Worm (Caenorhabditis elegans) whole organism, L4/young adult: ENCODE results near the gene clec-182.

Source experiments
- W03F9.2 ChIP-seq: fragments of 150-350 bp; optimal IDR thresholded peaks from 2 replicates; lab custom pipeline; 2014; ENCODE audit warnings: missing biosample characterization, missing genetic modification characterization
- dao-5 ChIP-seq: sonication (generic microtip); optimal IDR thresholded peaks from 2 replicates; lab custom pipeline; 2016; ENCODE audit warnings: missing genotype, missing genetic modification characterization, moderate library complexity, missing compliant biosample characterization
- him-1 ChIP-seq: sonication (generic microtip); optimal IDR thresholded peaks from 2 replicates; lab custom pipeline; 2016; ENCODE audit warnings: missing genotype, missing genetic modification reagents, missing genetic modification characterization, missing compliant biosample characterization

The clec-182 gene

ce11 chrIV:8786654-8787053, 11.5 kb downstream of the clec-182 start, which contains the start of gene C33D9.8:
C33D9.8 (minus strand) TSS chrIV:8786752.
- TF ChIP-seq dao-5 (tag; lab: Kevin White, UChicago) (no peak), him-1 (tag; lab: Kevin White, UChicago) (no peak), W03F9.2 (tag; lab: Kevin White, UChicago) (no peak)

DNA sequence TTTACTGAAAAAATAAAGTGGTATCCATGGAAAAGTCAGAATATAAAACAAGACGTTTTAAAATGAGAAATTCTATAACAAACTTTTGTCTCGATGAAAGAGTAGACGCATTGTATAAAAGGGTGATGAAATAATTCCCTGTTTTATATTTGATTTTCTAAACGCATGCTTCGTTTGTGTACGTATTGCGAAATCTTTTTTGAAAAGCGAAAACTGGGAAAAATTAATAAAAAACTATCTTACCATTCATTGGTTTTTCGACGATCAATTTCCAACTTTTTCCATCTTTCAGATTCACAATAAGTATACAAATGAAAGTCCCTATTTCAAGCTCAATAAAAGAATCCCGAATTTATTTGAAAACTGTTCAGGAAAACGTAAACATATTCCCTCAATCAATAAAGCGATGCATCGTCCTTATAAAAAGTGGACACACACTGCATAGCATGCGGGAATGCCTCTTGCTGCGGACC, 13.3 kb downstream of the clec-182 start, which contains the start of gene C33D9.13:
Gene C33D9.13 (minus strand): TSS at position 423 of the 473 bp plus-strand sequence.
- TF ChIP-seq W03F9.2 (tag; lab: Kevin White, UChicago) (no peak), dao-5 (tag; lab: Kevin White, UChicago) (no peak)

DNA sequence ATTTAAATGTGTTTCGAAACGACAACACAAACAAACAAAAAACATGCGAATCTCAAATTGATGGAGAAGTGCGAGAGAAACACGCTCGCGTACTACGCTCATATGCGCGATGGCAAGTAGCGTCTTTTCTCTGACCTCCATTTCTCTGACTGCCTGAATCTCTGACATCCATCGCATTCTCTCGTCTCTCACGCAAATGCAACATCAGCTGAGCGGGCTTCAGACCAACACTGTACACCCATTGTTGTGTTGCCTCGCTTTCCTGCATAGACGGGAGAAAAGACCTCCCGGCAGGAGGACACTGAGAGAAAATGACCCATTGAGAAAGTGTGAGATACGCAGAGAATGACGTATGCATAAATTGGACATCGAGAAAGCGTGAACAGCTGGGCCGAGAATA, 16.0 kb downstream of the clec-182 start:
- TF ChIP-seq him-1 (tag; lab: Kevin White, UChicago) (no peak), dao-5 (tag; lab: Kevin White, UChicago) (no peak), W03F9.2 (tag; lab: Kevin White, UChicago) (no peak)

DNA sequence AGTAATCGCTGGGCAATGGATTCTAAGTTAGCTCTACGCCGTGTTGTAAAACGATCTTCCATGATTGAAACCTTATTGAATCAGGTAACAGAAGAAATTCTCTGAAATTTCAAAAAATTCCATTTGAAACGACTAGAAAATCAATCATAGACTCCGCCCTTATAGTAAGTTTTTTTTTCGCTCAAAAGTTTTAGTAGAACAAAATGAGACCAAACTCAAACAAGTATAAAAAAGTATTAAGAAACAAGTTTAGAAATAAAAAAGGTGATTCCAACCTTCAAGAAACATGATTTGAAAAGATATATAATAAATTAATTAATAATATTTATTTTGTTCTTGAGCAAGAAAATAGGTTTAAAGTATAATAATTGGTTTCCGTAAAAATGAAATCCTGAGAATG, 20.1 kb downstream of the clec-182 start, which contains the start of gene C33D9.6:
Gene C33D9.6 (minus strand): TSS at position 101 of the 400 bp plus-strand sequence.
- TF ChIP-seq him-1 (tag; lab: Kevin White, UChicago) (no peak), W03F9.2 (tag; lab: Kevin White, UChicago) (no peak), dao-5 (tag; lab: Kevin White, UChicago) (no peak)

DNA sequence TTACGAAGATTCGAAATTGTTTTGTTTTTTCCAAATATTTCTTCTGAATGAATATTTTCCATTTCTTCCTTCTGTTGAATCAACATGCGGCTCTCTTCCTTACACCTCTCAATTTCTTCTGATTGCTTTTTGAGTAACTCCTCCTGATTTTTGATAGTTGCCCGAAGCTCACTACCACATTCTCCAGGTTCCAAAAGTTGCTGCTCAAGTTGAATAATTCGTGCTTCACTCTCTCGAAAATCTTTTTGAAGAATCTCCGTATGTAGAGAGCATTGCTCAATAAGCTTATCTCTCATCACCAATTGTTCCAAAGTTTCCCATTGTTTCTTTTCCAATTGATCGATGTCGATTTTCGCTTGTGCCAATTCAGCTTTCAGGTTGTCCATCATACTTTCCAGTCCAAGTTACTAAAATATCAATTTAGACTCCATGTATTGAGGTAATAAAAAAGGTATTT, 25.3 kb downstream of the clec-182 start, which contains the start of gene F20C5.6:
Gene F20C5.6 (minus strand): TSS at position 407 of the 457 bp plus-strand sequence.
- TF ChIP-seq him-1 (tag; lab: Kevin White, UChicago) = no peak
- no peak for TF ChIP-seq W03F9.2 (tag; lab: Kevin White, UChicago)
- no peak for TF ChIP-seq dao-5 (tag; lab: Kevin White, UChicago)

- TF ChIP-seq W03F9.2 (tag; lab: Kevin White, UChicago) (no peak), him-1 (tag; lab: Kevin White, UChicago) (no peak), dao-5 (tag; lab: Kevin White, UChicago) (no peak)
Measured at ce11 chrIV:8769539-8769938, 28.6 kb downstream of the clec-182 start, which contains the start of gene F20C5.5. F20C5.5 (minus strand) TSS chrIV:8769639.

ce11 chrIV:8764567-8764966, 33.6 kb downstream of the clec-182 start, which contains the start of gene cdc-50.B:
cdc-50.B (plus strand) TSS chrIV:8764867.
- TF ChIP-seq W03F9.2 (tag; lab: Kevin White, UChicago) (no peak), dao-5 (tag; lab: Kevin White, UChicago) (no peak), him-1 (tag; lab: Kevin White, UChicago) (no peak)

- TF ChIP-seq dao-5 (tag; lab: Kevin White, UChicago) (no peak), W03F9.2 (tag; lab: Kevin White, UChicago) (no peak), him-1 (tag; lab: Kevin White, UChicago) (no peak)
Measured at ce11 chrIV:8762471-8762870, 35.7 kb downstream of the clec-182 start.

DNA sequence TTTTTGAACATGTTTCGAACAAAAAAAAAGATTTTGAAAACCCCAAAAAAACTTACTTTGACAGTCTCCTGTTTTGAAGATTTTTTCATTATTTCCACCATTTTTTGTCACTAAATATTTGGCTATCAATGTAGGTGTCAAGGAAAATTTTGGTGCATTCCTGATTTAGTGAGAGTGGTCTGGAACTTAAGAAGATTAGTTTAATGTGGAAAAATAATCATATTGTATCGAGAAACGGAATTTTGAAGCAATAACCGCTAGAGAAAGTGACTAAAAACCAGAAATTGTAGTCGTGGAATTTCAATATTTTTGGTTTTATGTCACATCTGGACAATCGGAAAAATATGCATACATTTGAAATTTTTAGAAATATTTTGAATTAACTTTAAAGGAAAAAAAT, 36.3 kb downstream of the clec-182 start, which contains the start of the genes F20C5.11 and klp-11:
Gene F20C5.11 (minus strand): TSS at position 101 of the 400 bp plus-strand sequence.
Gene klp-11 (minus strand): TSS at position 171 of the 400 bp plus-strand sequence.
- TF ChIP-seq W03F9.2 (tag; lab: Kevin White, UChicago) (no peak), dao-5 (tag; lab: Kevin White, UChicago) (no peak), him-1 (tag; lab: Kevin White, UChicago) (no peak)

ce11 chrIV:8758620-8759019, 39.5 kb downstream of the clec-182 start:
- TF ChIP-seq him-1 (tag; lab: Kevin White, UChicago) (no peak), W03F9.2 (tag; lab: Kevin White, UChicago) (no peak), dao-5 (tag; lab: Kevin White, UChicago) (no peak)

- TF ChIP-seq W03F9.2 (tag; lab: Kevin White, UChicago) = no peak
- TF ChIP-seq dao-5 (tag; lab: Kevin White, UChicago) = no peak
- no peak for TF ChIP-seq him-1 (tag; lab: Kevin White, UChicago)
Measured at ce11 chrIV:8757729-8758128, 40.4 kb downstream of the clec-182 start.

ce11 chrIV:8754727-8755126, 43.4 kb downstream of the clec-182 start, which contains the start of gene elli-1:
elli-1 (minus strand) TSS chrIV:8754827.
- no peak for TF ChIP-seq W03F9.2 (tag; lab: Kevin White, UChicago)
- TF ChIP-seq him-1 (tag; lab: Kevin White, UChicago) = no peak
- TF ChIP-seq dao-5 (tag; lab: Kevin White, UChicago) = no peak

DNA sequence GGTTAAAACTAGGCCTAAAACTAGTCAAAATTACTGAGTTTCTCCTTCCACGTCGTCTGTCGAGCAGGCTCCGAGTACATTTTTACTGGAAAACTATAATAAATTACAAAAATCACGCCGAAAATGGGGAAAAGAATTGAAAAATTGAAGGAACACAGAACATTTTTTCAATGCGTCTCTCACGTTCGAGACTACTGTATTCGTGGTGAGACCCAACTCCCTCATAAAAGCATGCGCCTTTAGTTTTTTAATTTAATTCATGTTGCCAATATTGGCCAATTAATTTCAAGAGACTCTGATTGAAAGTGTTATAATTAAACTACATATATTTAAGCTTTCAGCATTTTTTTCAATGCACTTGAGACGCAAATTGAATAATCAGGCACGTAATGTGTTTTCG, 44.0 kb downstream of the clec-182 start:
- TF ChIP-seq dao-5 (tag; lab: Kevin White, UChicago) (no peak), W03F9.2 (tag; lab: Kevin White, UChicago) (no peak), him-1 (tag; lab: Kevin White, UChicago) (no peak)

DNA sequence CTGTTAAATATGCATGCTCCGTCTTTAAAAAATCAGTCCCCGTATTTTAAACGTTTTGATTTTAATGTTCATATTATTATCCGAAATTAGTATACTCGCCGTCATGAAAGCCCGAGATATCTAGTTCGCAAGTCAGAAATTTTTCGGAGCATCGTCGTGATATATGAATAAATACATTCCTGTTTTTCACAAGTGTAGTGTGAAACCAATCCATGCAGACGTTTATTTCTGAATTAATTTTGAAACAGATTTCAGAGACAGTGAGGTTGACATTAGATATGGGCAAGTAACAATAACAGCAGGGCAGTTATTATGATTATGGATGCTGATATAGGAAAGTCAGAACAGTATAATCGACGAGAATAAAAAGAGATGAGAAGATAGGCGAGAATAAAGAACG, 45.7 kb downstream of the clec-182 start:
- no peak for TF ChIP-seq dao-5 (tag; lab: Kevin White, UChicago)
- no peak for TF ChIP-seq W03F9.2 (tag; lab: Kevin White, UChicago)
- no peak for TF ChIP-seq him-1 (tag; lab: Kevin White, UChicago)
